Fruit fly (Drosophila melanogaster): ENCODE results near the gene CG42268.
A peak's percentile ranks its signal among the peaks of the same experiment; 100 is the strongest.

- peak; percentile 26 for TF ChIP-seq CG3919 (GFP tag; optimal IDR thresholded peaks at IDR 0.05)
- TF ChIP-seq salr (GFP tag; optimal IDR thresholded peaks at IDR 0.05), result peak in 1 of 2 experiments; percentile 70
- peak; percentile 63 for TF ChIP-seq Lpt (GFP tag; optimal IDR thresholded peaks at IDR 0.05)
- peak; percentile 76 for TF ChIP-seq Gug (GFP tag; IDR thresholded peaks at IDR 0.05)
- TF ChIP-seq Sox15 (GFP tag; optimal IDR thresholded peaks at IDR 0.05), result no peak
- TF ChIP-seq CG6854 (GFP tag; optimal IDR thresholded peaks at IDR 0.05), result no peak
- TF ChIP-seq Sox102F (GFP tag; optimal IDR thresholded peaks at IDR 0.05), result no peak
- no peak for TF ChIP-seq CG34406 (GFP tag; optimal IDR thresholded peaks at IDR 0.05)
- TF ChIP-seq CG6792 (GFP tag; optimal IDR thresholded peaks at IDR 0.05), result no peak
- no peak for TF ChIP-seq CG31627 (GFP tag; optimal IDR thresholded peaks at IDR 0.05)
Observed at dm6 chr3L:9745393-9745792, 14.8 kb downstream of the CG42268 start.
